Worm (Caenorhabditis elegans): ENCODE results near the gene R08A2.5.

R08A2.5 gene

ce11 chrV:14680014-14680413, 32.4 kb upstream of the R08A2.5 start, which contains the start of gene C47E8.3:
Gene C47E8.3 (plus strand): TSS chrV:14680314.
- TF ChIP-seq Y53F4B.3 (GFP tag; IDR thresholded peaks at IDR 0.05) (no peak), nfyb-1 (GFP tag; IDR thresholded peaks at IDR 0.05) (no peak), F33H1.4 (GFP tag; IDR thresholded peaks at IDR 0.05) (no peak), dpl-1 (GFP tag; optimal IDR thresholded peaks at IDR 0.05) (no peak), tlf-1 (GFP tag; optimal IDR thresholded peaks at IDR 0.05) (no peak), nhr-27 (tag; optimal IDR thresholded peaks at IDR 0.05) (no peak), lin-26 (GFP tag; IDR thresholded peaks at IDR 0.05) (no peak), let-607 (tag; optimal IDR thresholded peaks at IDR 0.05) (no peak), bed-2 (GFP tag; IDR thresholded peaks at IDR 0.05) (no peak), hmg-20 (GFP tag; IDR thresholded peaks at IDR 0.05) (no peak), ceh-27 (GFP tag; optimal IDR thresholded peaks at IDR 0.05) (no peak), hlh-26 (GFP tag; conservative IDR thresholded peaks at IDR 0.05) (no peak), hrde-1 (tag; optimal IDR thresholded peaks at IDR 0.05; ENCODE audit: borderline replicate concordance) (no peak), snpc-4 (GFP tag; optimal IDR thresholded peaks at IDR 0.05) (no peak), snpc-4 (tag; optimal IDR thresholded peaks at IDR 0.05) (no peak), chd-7 (tag; optimal IDR thresholded peaks at IDR 0.05) (no peak), nhr-179 (tag; optimal IDR thresholded peaks at IDR 0.05) (no peak), mcd-1 (GFP tag; IDR thresholded peaks at IDR 0.05) (no peak), cebp-1 (GFP tag; IDR thresholded peaks at IDR 0.05) (no peak), cebp-1 (tag; optimal IDR thresholded peaks at IDR 0.05) (no peak)

- TF ChIP-seq aptf-2 (GFP tag; conservative IDR thresholded peaks at IDR 0.05) (no peak), F49E8.2 (tag; optimal IDR thresholded peaks at IDR 0.05; ENCODE audit: insufficient read depth) (no peak), T26A5.8 (tag; optimal IDR thresholded peaks at IDR 0.05) (no peak), nhr-120 (GFP tag; IDR thresholded peaks at IDR 0.05) (no peak), attf-6 (GFP tag; IDR thresholded peaks at IDR 0.05) (no peak), nfya-1 (tag; optimal IDR thresholded peaks at IDR 0.05; ENCODE audit: borderline replicate concordance, insufficient read depth) (no peak), him-1 (tag; optimal IDR thresholded peaks at IDR 0.05) (no peak), mel-28 (tag; optimal IDR thresholded peaks at IDR 0.05; ENCODE audit: borderline replicate concordance) (no peak), madf-3 (GFP tag; IDR thresholded peaks at IDR 0.05) (no peak), lsy-27 (tag; optimal IDR thresholded peaks at IDR 0.05; ENCODE audit: borderline replicate concordance, insufficient read depth) (no peak)
These were observed 29.5 kb upstream of the R08A2.5 start for ce11 chrV:14682870-14683269.

ce11 chrV:14683291-14683690, 29.1 kb upstream of the R08A2.5 start:
- TF ChIP-seq nfyb-1 (GFP tag; IDR thresholded peaks at IDR 0.05) (0 out of 2 replicates have a peak, but pooled peaks have one; percentile 40), dox-1 (GFP tag; IDR thresholded peaks at IDR 0.05) (0 out of 2 replicates have a peak, but pooled peaks have one; percentile 4), Y79H2A.3 (GFP tag; conservative IDR thresholded peaks at IDR 0.05) (no peak), ets-4 (GFP tag; optimal IDR thresholded peaks at IDR 0.05) (no peak), Y67H2A.10 (GFP tag; conservative IDR thresholded peaks at IDR 0.05) (no peak), hsf-1 (GFP tag; IDR thresholded peaks at IDR 0.05) (0 out of 2 replicates have a peak, but pooled peaks have one; percentile 23)

- TF ChIP-seq rec-8 (tag; optimal IDR thresholded peaks at IDR 0.05) (no peak), ztf-22 (GFP tag; optimal IDR thresholded peaks at IDR 0.05) (no peak), madf-6 (GFP tag; IDR thresholded peaks at IDR 0.05) (no peak), nhr-179 (tag; optimal IDR thresholded peaks at IDR 0.05) (no peak), B0019.2 (GFP tag; conservative IDR thresholded peaks at IDR 0.05) (no peak), pbrm-1 (GFP tag; IDR thresholded peaks at IDR 0.05) (no peak), mcd-1 (GFP tag; IDR thresholded peaks at IDR 0.05) (no peak), attf-3 (GFP tag; conservative IDR thresholded peaks at IDR 0.05) (no peak), unc-130 (GFP tag; optimal IDR thresholded peaks at IDR 0.05) (no peak), repo-1 (tag; optimal IDR thresholded peaks at IDR 0.05) (no peak), xnd-1 (tag; optimal IDR thresholded peaks at IDR 0.05) (no peak), T26A5.8 (tag; optimal IDR thresholded peaks at IDR 0.05) (no peak), egl-18 (GFP tag; IDR thresholded peaks at IDR 0.05) (no peak)
These were observed 28.5 kb upstream of the R08A2.5 start for ce11 chrV:14683926-14684325.

Data from whole organism, young adult.